Fruit fly (Drosophila melanogaster) whole organism, embryonic: ENCODE results near the gene CG11695.
A peak's percentile ranks its signal among the peaks of the same experiment; 100 is the strongest.

Experiments used
- CG11085 ChIP-seq: fragments of 200-800 bp; sonication (Bioruptor generic); IDR thresholded peaks from 2 replicates; pipeline ENCODE4 v1.3.6; 2022; ENCODE audit warnings: missing biosample characterization, missing genetic modification characterization
- CG17568 ChIP-seq: fragments of 200-800 bp; sonication (Bioruptor generic); optimal IDR thresholded peaks from 2 replicates; lab custom pipeline; 2018; ENCODE audit warnings: missing biosample characterization, mild to moderate bottlenecking, missing genetic modification characterization, moderate library complexity
- CG32767 ChIP-seq: fragments of 200-800 bp; sonication (Bioruptor generic); IDR thresholded peaks from 2 replicates; pipeline ENCODE4 v1.3.6; 2022; ENCODE audit warnings: missing biosample characterization, missing genetic modification characterization
- CG32772 ChIP-seq: fragments of 200-800 bp; sonication (Bioruptor generic); IDR thresholded peaks from 2 replicates; pipeline ENCODE4 v1.3.6; 2022; ENCODE audit warnings: missing biosample characterization, missing genetic modification characterization
- CG42726 ChIP-seq: fragments of 200-800 bp; sonication (Bioruptor generic); IDR thresholded peaks from 2 replicates; pipeline ENCODE4 v1.3.6; 2022; ENCODE audit warnings: missing biosample characterization, missing genetic modification characterization; ENCODE audit not compliant: partially characterized antibody
- CG4282 ChIP-seq: fragments of 200-800 bp; sonication (Bioruptor generic); optimal IDR thresholded peaks from 2 replicates; lab custom pipeline; 2016; ENCODE audit warnings: missing biosample characterization, missing genetic modification characterization
- CG8290 ChIP-seq, 3 experiments: fragments of 200-800 bp; sonication (Bioruptor generic); optimal IDR thresholded peaks; 2 replicates each; lab custom pipeline; 2016 to 2019; ENCODE audit warnings: missing biosample characterization in 3 of 3, missing genetic modification characterization in 3 of 3, mild to moderate bottlenecking in 2 of 3, moderate library complexity in 1 of 3
- Gug ChIP-seq: fragments of 200-800 bp; sonication (Bioruptor generic); IDR thresholded peaks from 4 replicates; pipeline ENCODE4 v1.3.6; 2022; ENCODE audit warnings: missing biosample characterization, missing genetic modification characterization
- Hr78 ChIP-seq, 2 experiments: fragments of 200-800 bp in 1 of 2; fragments of >200 bp in 1 of 2; sonication (Bioruptor generic) in 1 of 2; optimal IDR thresholded peaks; 2 replicates each; lab custom pipeline; 2017 to 2019; ENCODE audit warnings: missing biosample characterization in 2 of 2, missing genetic modification characterization in 2 of 2, mild to moderate bottlenecking in 1 of 2, moderate library complexity in 1 of 2
- Lpt ChIP-seq: fragments of >200 bp; optimal IDR thresholded peaks from 2 replicates; lab custom pipeline; 2018; ENCODE audit warnings: missing biosample characterization, missing genetic modification characterization
- TFAM ChIP-seq: fragments of 200-800 bp; sonication (Bioruptor generic); optimal IDR thresholded peaks from 2 replicates; lab custom pipeline; 2017; ENCODE audit warnings: missing biosample characterization, missing genetic modification characterization, inconsistent platforms
- Xrp1 ChIP-seq: fragments of 200-800 bp; sonication (Bioruptor generic); IDR thresholded peaks from 2 replicates; pipeline ENCODE4 v1.3.6; 2022; ENCODE audit warnings: missing biosample characterization, missing genetic modification characterization
- pita ChIP-seq: fragments of 200-800 bp; sonication (Bioruptor generic); optimal IDR thresholded peaks from 2 replicates; lab custom pipeline; 2017; ENCODE audit warnings: missing biosample characterization, mild to moderate bottlenecking, missing genetic modification characterization
- sima ChIP-seq: fragments of 200-800 bp; sonication (Bioruptor generic); optimal IDR thresholded peaks from 2 replicates; lab custom pipeline; 2016; ENCODE audit warnings: missing biosample characterization, missing genetic modification characterization

dm6 chrX:11548701-11549100 lies 28.0 kb upstream of the CG11695 start:
- no peak for TF ChIP-seq CG42726
- TF ChIP-seq Hr78 (GFP tag; optimal IDR thresholded peaks at IDR 0.05; lab: Kevin White, UChicago), result no peak
- no peak for TF ChIP-seq TFAM (GFP tag; lab: Kevin White, UChicago)
- no peak for TF ChIP-seq CG32767
- TF ChIP-seq CG32772 (GFP tag; lab: Robert Waterston, UW), result no peak
- no peak for TF ChIP-seq pita
- peak; percentile 64 for TF ChIP-seq Xrp1 (GFP tag; lab: Robert Waterston, UW)
- no peak for TF ChIP-seq CG8290 (GFP tag; optimal IDR thresholded peaks at IDR 0.05; lab: Kevin White, UChicago)
- peak in 1 of 2 experiments; percentile 11 for TF ChIP-seq CG8290 (tag; optimal IDR thresholded peaks at IDR 0.05; lab: Kevin White, UChicago)
- no peak for TF ChIP-seq CG17568 (GFP tag; lab: Kevin White, UChicago)
- no peak for TF ChIP-seq Lpt (GFP tag; lab: Kevin White, UChicago)
- no peak for TF ChIP-seq CG4282
- TF ChIP-seq CG11085 (GFP tag; lab: Robert Waterston, UW), result no peak
- TF ChIP-seq sima (GFP tag; lab: Kevin White, UChicago), result no peak
- TF ChIP-seq Gug (GFP tag; lab: Robert Waterston, UW), result no peak; the same call in 3 of the 4 replicates
